Worm (Caenorhabditis elegans): Measurements from ENCODE around the gene F20D6.6.

DNA sequence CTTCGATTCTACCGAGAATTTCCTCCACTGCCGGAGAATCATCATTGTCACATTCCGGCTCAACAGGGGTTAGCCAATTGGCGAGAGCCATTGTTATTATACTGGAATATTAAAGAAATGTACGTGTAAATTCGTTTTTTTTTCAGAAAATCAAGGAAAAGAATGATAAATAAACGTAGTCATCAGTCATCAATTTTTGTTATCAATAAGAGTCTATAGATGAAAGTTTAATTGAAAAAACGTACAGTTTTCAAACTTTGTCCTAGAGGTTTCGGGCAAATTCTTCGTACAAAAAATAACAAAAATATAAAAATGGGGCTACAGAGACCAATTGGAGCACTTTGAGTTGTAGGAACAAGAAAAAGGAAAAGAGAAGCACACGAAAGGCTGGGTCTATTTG, 39.3 kb downstream of the F20D6.6 start, which contains the start of gene F20D6.11:
- TF ChIP-seq elt-3 (tag; optimal IDR thresholded peaks at IDR 0.05), result no peak
- no peak for TF ChIP-seq unc-39 (tag; optimal IDR thresholded peaks at IDR 0.05)
- no peak for TF ChIP-seq ceh-82 (tag; optimal IDR thresholded peaks at IDR 0.05)
- no peak for TF ChIP-seq skn-1 (tag; optimal IDR thresholded peaks at IDR 0.05)
- no peak for TF ChIP-seq nhr-76 (tag; optimal IDR thresholded peaks at IDR 0.05)
- no peak for TF ChIP-seq ZK546.5 (tag; optimal IDR thresholded peaks at IDR 0.05)
- TF ChIP-seq mdl-1 (tag; optimal IDR thresholded peaks at IDR 0.05), result no peak
- no peak for TF ChIP-seq lin-39 (tag; optimal IDR thresholded peaks at IDR 0.05)
- TF ChIP-seq aly-2 (tag; optimal IDR thresholded peaks at IDR 0.05), result no peak
- no peak for TF ChIP-seq ztf-11 (tag; optimal IDR thresholded peaks at IDR 0.05)
- no peak for TF ChIP-seq unc-62 (GFP tag; optimal IDR thresholded peaks at IDR 0.05)
- TF ChIP-seq ama-1 (optimal IDR thresholded peaks at IDR 0.05), result no peak
- no peak for TF ChIP-seq nhr-77 (tag; optimal IDR thresholded peaks at IDR 0.05)
- TF ChIP-seq nhr-23 (tag; optimal IDR thresholded peaks at IDR 0.05), result no peak

Data from whole organism, L3 larva.